Worm (Caenorhabditis elegans): Measurements from ENCODE around the gene hil-1.

ce11 chrV:14992627-14993117 is 43.1 kb downstream of the hil-1 start, which contains the start of gene T01C3.3:
- no peak for TF ChIP-seq ztf-11 (tag; optimal IDR thresholded peaks at IDR 0.05)
- TF ChIP-seq unc-62 (GFP tag; optimal IDR thresholded peaks at IDR 0.05), result no peak
- no peak for TF ChIP-seq egl-27 (tag; optimal IDR thresholded peaks at IDR 0.05)
- TF ChIP-seq elt-2 (tag; optimal IDR thresholded peaks at IDR 0.05), result no peak
- no peak for TF ChIP-seq egl-5 (tag; optimal IDR thresholded peaks at IDR 0.05)
- TF ChIP-seq lin-15B (tag; optimal IDR thresholded peaks at IDR 0.05), result no peak
- no peak for TF ChIP-seq snpc-4 (tag; optimal IDR thresholded peaks at IDR 0.05)
- no peak for TF ChIP-seq nhr-12 (tag; optimal IDR thresholded peaks at IDR 0.05)
- TF ChIP-seq skn-1 (tag; optimal IDR thresholded peaks at IDR 0.05), result no peak
- TF ChIP-seq sea-2 (GFP tag; optimal IDR thresholded peaks at IDR 0.05), result no peak

Measured in whole organism, L3 larva.